Fruit fly (Drosophila melanogaster): ENCODE results near the gene CG15571.

CG15571 gene

dm6 chrX:4240146-4240545 lies 23.0 kb upstream of the CG15571 start:
- TF ChIP-seq OdsH (GFP tag; optimal IDR thresholded peaks at IDR 0.05): no peak
- TF ChIP-seq N (GFP tag; optimal IDR thresholded peaks at IDR 0.05): no peak
- no peak for TF ChIP-seq sv (GFP tag; optimal IDR thresholded peaks at IDR 0.05)
- no peak for TF ChIP-seq Mio (GFP tag; optimal IDR thresholded peaks at IDR 0.05)
- TF ChIP-seq Myc (optimal IDR thresholded peaks at IDR 0.05): peak; percentile 9

DNA sequence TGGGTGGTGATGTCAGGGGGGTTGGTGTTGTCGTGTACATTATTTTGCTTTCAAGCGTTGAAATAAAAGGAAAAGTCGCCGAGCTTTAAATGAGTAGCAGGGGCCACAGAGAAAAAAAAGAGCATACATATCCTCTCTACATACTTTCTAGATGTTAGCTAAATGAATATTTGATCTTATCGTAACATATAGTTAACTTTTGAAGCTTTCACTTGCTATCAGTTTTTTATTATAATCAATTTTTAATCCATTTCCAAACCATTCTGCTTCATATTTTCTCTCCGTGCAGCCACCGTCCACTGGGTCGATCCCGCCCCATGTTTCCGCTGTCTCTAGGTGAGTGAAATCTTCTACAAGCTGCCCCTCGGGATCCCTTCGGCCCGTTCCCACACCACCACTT lies 7.8 kb upstream of the CG15571 start:
- TF ChIP-seq dmrt93B (GFP tag; optimal IDR thresholded peaks at IDR 0.05) (no peak), Jra (GFP tag; optimal IDR thresholded peaks at IDR 0.05) (no peak), N (GFP tag; optimal IDR thresholded peaks at IDR 0.05) (no peak), Hr78 (GFP tag; optimal IDR thresholded peaks at IDR 0.05) (no peak), sage (GFP tag; optimal IDR thresholded peaks at IDR 0.05) (no peak), usp (GFP tag; optimal IDR thresholded peaks at IDR 0.05) (no peak), Abd-B (GFP tag; optimal IDR thresholded peaks at IDR 0.05) (no peak), HLH106 (tag; optimal IDR thresholded peaks at IDR 0.05) (no peak), OdsH (GFP tag; optimal IDR thresholded peaks at IDR 0.05) (no peak), Mio (GFP tag; optimal IDR thresholded peaks at IDR 0.05) (no peak), rgr (GFP tag; optimal IDR thresholded peaks at IDR 0.05) (no peak), sv (GFP tag; optimal IDR thresholded peaks at IDR 0.05) (no peak), ey (GFP tag; optimal IDR thresholded peaks at IDR 0.05) (no peak), Dif (GFP tag; optimal IDR thresholded peaks at IDR 0.05; ENCODE audit: partially characterized antibody) (no peak), fru (GFP tag; optimal IDR thresholded peaks at IDR 0.05) (no peak), h (GFP tag; optimal IDR thresholded peaks at IDR 0.05) (no peak), pan (optimal IDR thresholded peaks at IDR 0.05) (no peak)

dm6 chrX:4217870-4218269 lies 676 bp upstream of the CG15571 start, which contains the start of gene CG15570:
Gene CG15570 (plus strand): TSS chrX:4218170.
- TF ChIP-seq CG9705 (GFP tag; optimal IDR thresholded peaks at IDR 0.05): no peak
- TF ChIP-seq psq (GFP tag; optimal IDR thresholded peaks at IDR 0.05): no peak
- no peak for TF ChIP-seq Jra (GFP tag; optimal IDR thresholded peaks at IDR 0.05)
- TF ChIP-seq h (GFP tag; optimal IDR thresholded peaks at IDR 0.05): no peak
- TF ChIP-seq Dfd (GFP tag; optimal IDR thresholded peaks at IDR 0.05): no peak
- TF ChIP-seq OdsH (GFP tag; optimal IDR thresholded peaks at IDR 0.05): no peak
- TF ChIP-seq Sp1 (GFP tag; optimal IDR thresholded peaks at IDR 0.05): no peak
- TF ChIP-seq jim (GFP tag; optimal IDR thresholded peaks at IDR 0.05): no peak
- no peak for TF ChIP-seq foxo (GFP tag; optimal IDR thresholded peaks at IDR 0.05)

dm6 chrX:4214371-4214770 lies 2.8 kb downstream of the CG15571 start:
- no peak for TF ChIP-seq dmrt93B (GFP tag; optimal IDR thresholded peaks at IDR 0.05)
- peak; percentile 56 for TF ChIP-seq Myc (optimal IDR thresholded peaks at IDR 0.05)
- TF ChIP-seq sv (GFP tag; optimal IDR thresholded peaks at IDR 0.05): no peak
- TF ChIP-seq N (GFP tag; optimal IDR thresholded peaks at IDR 0.05): peak; percentile 12
- TF ChIP-seq Dif (GFP tag; optimal IDR thresholded peaks at IDR 0.05; ENCODE audit: partially characterized antibody): peak; percentile 63
- no peak for TF ChIP-seq Dfd (GFP tag; optimal IDR thresholded peaks at IDR 0.05)

dm6 chrX:4212725-4213124 lies 4.5 kb downstream of the CG15571 start, which contains the start of gene CG43288:
Gene CG43288 (plus strand): TSS chrX:4213025.
- no peak for TF ChIP-seq Hnf4 (GFP tag; optimal IDR thresholded peaks at IDR 0.05)
- no peak for TF ChIP-seq pan (optimal IDR thresholded peaks at IDR 0.05)
- TF ChIP-seq dsf (GFP tag; optimal IDR thresholded peaks at IDR 0.05; ENCODE audit: borderline replicate concordance): no peak
- no peak for TF ChIP-seq ey (GFP tag; optimal IDR thresholded peaks at IDR 0.05)
- no peak for TF ChIP-seq CG9705 (GFP tag; optimal IDR thresholded peaks at IDR 0.05)
- no peak for TF ChIP-seq h (GFP tag; optimal IDR thresholded peaks at IDR 0.05)
- no peak for TF ChIP-seq Hr78 (GFP tag; optimal IDR thresholded peaks at IDR 0.05)
- no peak for TF ChIP-seq N (GFP tag; optimal IDR thresholded peaks at IDR 0.05)
- TF ChIP-seq usp (GFP tag; optimal IDR thresholded peaks at IDR 0.05): no peak
- no peak for TF ChIP-seq foxo (GFP tag; optimal IDR thresholded peaks at IDR 0.05)
- no peak for TF ChIP-seq tai (GFP tag; optimal IDR thresholded peaks at IDR 0.05)
- TF ChIP-seq Abd-B (GFP tag; optimal IDR thresholded peaks at IDR 0.05): no peak
- no peak for TF ChIP-seq Myc (optimal IDR thresholded peaks at IDR 0.05)

- TF ChIP-seq br (GFP tag; optimal IDR thresholded peaks at IDR 0.05): no peak
- no peak for TF ChIP-seq woc (GFP tag; optimal IDR thresholded peaks at IDR 0.05)
- TF ChIP-seq Rel (GFP tag; optimal IDR thresholded peaks at IDR 0.05): no peak
- TF ChIP-seq Rel (tag; optimal IDR thresholded peaks at IDR 0.05): no peak
- no peak for TF ChIP-seq CG32264 (GFP tag; optimal IDR thresholded peaks at IDR 0.05)
- TF ChIP-seq N (GFP tag; optimal IDR thresholded peaks at IDR 0.05): no peak
- no peak for TF ChIP-seq Dif (GFP tag; optimal IDR thresholded peaks at IDR 0.05; ENCODE audit: partially characterized antibody)
- no peak for TF ChIP-seq Vsx2 (GFP tag; optimal IDR thresholded peaks at IDR 0.05; ENCODE audit: partially characterized antibody)
- TF ChIP-seq pan (optimal IDR thresholded peaks at IDR 0.05): no peak
- no peak for TF ChIP-seq sage (GFP tag; optimal IDR thresholded peaks at IDR 0.05)
- no peak for TF ChIP-seq dsf (GFP tag; optimal IDR thresholded peaks at IDR 0.05; ENCODE audit: borderline replicate concordance)
- TF ChIP-seq GATAd (GFP tag; optimal IDR thresholded peaks at IDR 0.05): no peak
- TF ChIP-seq sv (GFP tag; optimal IDR thresholded peaks at IDR 0.05): no peak
Measured at dm6 chrX:4206764-4207163, 10.4 kb downstream of the CG15571 start.

Measured in whole organism, wandering third instar larva.